Worm (Caenorhabditis elegans): Measurements from ENCODE around the gene lgg-1.

Gene lgg-1

DNA sequence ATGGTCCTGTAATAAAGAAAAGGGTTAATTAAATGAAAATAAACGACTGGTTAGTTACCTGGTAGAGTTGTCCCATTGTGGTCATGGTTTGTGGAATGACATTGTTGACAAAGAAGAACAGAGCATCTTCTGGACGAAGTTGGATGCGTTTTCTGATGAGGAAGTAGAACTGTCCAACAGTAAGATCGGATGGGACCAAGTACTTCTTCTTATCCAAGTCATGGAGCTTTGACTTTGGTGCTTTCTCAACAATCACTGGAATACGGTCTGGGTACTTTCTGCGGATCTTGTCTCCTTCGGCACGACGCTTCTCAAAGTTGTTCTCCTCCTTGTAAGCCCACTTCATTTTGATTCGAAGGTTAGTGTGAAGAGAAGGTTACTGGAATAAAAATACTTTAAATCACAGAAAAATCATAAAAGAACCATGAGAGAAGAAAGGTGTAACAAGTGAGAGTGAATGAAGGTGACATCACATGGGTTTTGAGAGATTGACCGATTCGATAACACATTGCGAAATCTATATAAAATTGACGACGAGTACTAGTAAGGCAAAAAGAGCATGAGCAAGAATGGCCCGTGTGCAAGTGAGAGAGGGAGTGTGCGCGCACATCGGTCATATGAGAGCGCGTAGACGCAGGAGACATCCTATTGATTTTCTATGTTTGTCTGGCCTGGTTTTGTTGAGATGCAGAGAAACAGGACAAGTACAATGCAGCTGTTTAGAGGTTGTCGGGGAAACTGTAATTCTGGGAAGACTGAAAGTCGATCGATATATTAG is at the start of gene lgg-1:
TSS of gene lgg-1 (minus strand) at position 379 of the 778 bp plus-strand sequence.
- TF ChIP-seq cog-1 (tag; optimal IDR thresholded peaks at IDR 0.05) (no peak), flt-1 (GFP tag; IDR thresholded peaks at IDR 0.05) (0 out of 2 replicates have a peak, but pooled peaks have one; percentile 11), ztf-23 (GFP tag; IDR thresholded peaks at IDR 0.05) (no peak; the same call in 1 of the 2 replicates), med-1 (GFP tag; optimal IDR thresholded peaks at IDR 0.05; ENCODE audit: insufficient read depth) (no peak), ref-1 (GFP tag; conservative IDR thresholded peaks at IDR 0.05) (no peak), tab-1 (GFP tag; IDR thresholded peaks at IDR 0.05) (0 out of 2 replicates have a peak, but pooled peaks have one; percentile 13), klf-2 (GFP tag; conservative IDR thresholded peaks at IDR 0.05) (no peak), ztf-29 (GFP tag; IDR thresholded peaks at IDR 0.05) (no peak), T22C8.4 (GFP tag; IDR thresholded peaks at IDR 0.05) (peak; percentile 84)

DNA sequence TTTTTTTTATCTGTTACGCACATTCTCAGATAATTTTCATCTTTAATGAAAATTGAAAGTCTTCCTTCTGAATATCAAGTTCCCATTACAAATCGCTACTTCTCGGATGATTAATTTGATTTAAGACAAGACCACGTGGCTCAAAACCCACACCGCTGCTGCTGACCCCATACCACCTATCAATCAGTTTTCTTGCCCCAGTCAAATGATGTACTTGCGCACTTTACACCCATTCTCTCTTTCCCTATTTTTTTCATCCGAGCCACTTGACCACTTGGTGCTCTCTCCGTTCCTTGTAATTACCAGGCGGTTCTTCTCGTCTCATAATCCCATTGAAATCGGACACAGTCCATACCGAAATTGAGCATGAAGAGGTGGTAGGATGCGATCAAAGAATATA is 46.5 kb upstream of the lgg-1 start:
- TF ChIP-seq klf-2 (GFP tag; conservative IDR thresholded peaks at IDR 0.05): no peak
- TF ChIP-seq flt-1 (GFP tag; IDR thresholded peaks at IDR 0.05): no peak
- TF ChIP-seq ztf-23 (GFP tag; IDR thresholded peaks at IDR 0.05): no peak
- no peak for TF ChIP-seq ztf-29 (GFP tag; IDR thresholded peaks at IDR 0.05)
- TF ChIP-seq T22C8.4 (GFP tag; IDR thresholded peaks at IDR 0.05): no peak
- no peak for TF ChIP-seq tab-1 (GFP tag; IDR thresholded peaks at IDR 0.05)
- TF ChIP-seq ref-1 (GFP tag; conservative IDR thresholded peaks at IDR 0.05): no peak
- no peak for TF ChIP-seq cog-1 (tag; optimal IDR thresholded peaks at IDR 0.05)
- no peak for TF ChIP-seq med-1 (GFP tag; optimal IDR thresholded peaks at IDR 0.05; ENCODE audit: insufficient read depth)

DNA sequence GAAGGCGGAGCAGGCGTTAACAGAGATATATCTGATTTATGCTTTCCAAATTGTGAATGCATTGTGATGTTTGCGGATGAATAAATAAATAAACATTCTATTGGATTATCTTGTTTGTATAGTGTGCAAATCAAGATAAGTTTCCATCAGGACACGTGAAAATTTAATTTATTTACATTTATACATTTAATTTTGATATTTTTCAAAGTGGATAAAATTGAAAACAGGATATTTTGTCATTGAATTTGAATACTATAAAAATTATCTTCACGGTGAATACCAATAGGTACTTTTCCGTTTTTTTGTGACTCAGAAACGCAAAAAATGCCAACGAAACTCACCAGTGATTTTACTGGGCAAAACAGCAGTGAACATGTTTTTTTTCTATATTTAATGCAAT is 43.7 kb upstream of the lgg-1 start, which contains the start of gene F58F12.3:
TSS of gene F58F12.3 (minus strand) at position 101 of the 400 bp plus-strand sequence.
- TF ChIP-seq T22C8.4 (GFP tag; IDR thresholded peaks at IDR 0.05) (no peak), klf-2 (GFP tag; conservative IDR thresholded peaks at IDR 0.05) (no peak), flt-1 (GFP tag; IDR thresholded peaks at IDR 0.05) (no peak), cog-1 (tag; optimal IDR thresholded peaks at IDR 0.05) (no peak), ref-1 (GFP tag; conservative IDR thresholded peaks at IDR 0.05) (no peak), med-1 (GFP tag; optimal IDR thresholded peaks at IDR 0.05; ENCODE audit: insufficient read depth) (no peak), tab-1 (GFP tag; IDR thresholded peaks at IDR 0.05) (no peak), ztf-29 (GFP tag; IDR thresholded peaks at IDR 0.05) (no peak), ztf-23 (GFP tag; IDR thresholded peaks at IDR 0.05) (no peak)

DNA sequence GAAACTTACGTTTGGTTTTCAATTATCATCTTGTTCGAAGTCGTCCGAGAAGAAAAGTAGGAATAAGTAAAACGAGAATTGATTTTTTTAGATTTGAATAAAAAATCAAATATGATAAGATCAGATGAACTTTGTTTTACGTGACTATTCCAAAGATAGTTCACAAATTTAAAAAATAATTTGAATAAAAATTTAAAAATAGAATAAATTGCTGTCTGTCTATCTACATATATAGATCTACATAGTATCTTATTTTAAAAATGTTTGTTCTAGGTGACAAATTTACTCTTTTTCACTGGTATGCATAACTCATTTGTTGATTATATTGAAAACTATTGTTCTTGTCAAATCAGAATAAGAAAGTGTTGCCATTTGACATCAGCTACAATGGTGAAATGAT is 40.4 kb upstream of the lgg-1 start, which contains the start of gene F58F12.2:
TSS of gene F58F12.2 (minus strand) at position 101 of the 400 bp plus-strand sequence.
- no peak for TF ChIP-seq ztf-29 (GFP tag; IDR thresholded peaks at IDR 0.05)
- TF ChIP-seq med-1 (GFP tag; optimal IDR thresholded peaks at IDR 0.05; ENCODE audit: insufficient read depth): no peak
- TF ChIP-seq cog-1 (tag; optimal IDR thresholded peaks at IDR 0.05): no peak
- TF ChIP-seq flt-1 (GFP tag; IDR thresholded peaks at IDR 0.05): no peak
- TF ChIP-seq ztf-23 (GFP tag; IDR thresholded peaks at IDR 0.05): no peak
- TF ChIP-seq klf-2 (GFP tag; conservative IDR thresholded peaks at IDR 0.05): no peak

DNA sequence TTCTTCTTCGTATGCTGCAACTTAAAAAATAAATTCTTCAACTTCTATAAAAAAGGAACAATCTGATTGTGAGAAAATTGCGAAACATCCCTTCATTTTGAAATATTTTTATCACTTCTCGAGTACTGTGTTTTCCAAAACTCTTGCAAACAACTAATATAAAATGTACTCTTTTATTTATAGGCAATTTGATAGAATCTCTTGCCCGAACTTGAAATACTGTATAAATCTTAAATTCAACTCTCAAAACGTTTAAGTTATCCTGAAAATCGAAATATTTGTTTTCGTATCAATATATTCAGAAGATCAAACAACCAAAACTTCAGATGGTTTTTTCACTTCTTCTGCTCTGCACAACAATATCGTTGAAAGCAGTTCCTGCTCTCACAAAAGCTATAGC is 38.9 kb upstream of the lgg-1 start, which contains the start of gene F58F12.4:
TSS of gene F58F12.4 (plus strand) at position 301 of the 400 bp plus-strand sequence.
- TF ChIP-seq tab-1 (GFP tag; IDR thresholded peaks at IDR 0.05) (no peak), ref-1 (GFP tag; conservative IDR thresholded peaks at IDR 0.05) (no peak), cog-1 (tag; optimal IDR thresholded peaks at IDR 0.05) (no peak)

DNA sequence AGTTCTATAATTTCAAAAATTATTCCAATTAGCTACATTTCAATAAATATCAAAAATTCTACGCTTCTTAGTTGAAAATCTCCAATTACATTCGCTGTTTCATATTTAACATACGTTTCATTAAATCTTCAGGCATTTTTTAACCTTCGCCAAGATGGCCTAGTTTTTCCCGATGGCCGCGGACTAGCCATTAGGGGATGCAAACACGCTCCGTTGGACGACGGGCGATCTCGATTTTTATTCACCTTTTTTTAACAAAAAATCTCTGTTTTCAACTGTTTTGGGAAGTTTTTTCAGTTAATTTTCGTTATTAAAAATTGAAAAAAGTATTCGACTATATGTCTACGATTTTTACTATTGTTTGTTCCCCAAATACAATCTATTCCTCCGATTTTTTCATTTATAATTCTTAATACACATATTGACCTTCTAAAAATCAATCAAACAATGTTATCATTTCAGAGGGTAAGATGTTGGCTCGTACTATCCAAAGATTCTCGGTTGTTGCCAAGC is 35.7 kb upstream of the lgg-1 start, which contains the start of gene F58F12.1:
TSS of gene F58F12.1 (plus strand) at position 463 of the 513 bp plus-strand sequence.
- TF ChIP-seq flt-1 (GFP tag; IDR thresholded peaks at IDR 0.05) (peak; percentile 47; the same call in 1 of the 2 replicates), ref-1 (GFP tag; conservative IDR thresholded peaks at IDR 0.05) (no peak)

DNA sequence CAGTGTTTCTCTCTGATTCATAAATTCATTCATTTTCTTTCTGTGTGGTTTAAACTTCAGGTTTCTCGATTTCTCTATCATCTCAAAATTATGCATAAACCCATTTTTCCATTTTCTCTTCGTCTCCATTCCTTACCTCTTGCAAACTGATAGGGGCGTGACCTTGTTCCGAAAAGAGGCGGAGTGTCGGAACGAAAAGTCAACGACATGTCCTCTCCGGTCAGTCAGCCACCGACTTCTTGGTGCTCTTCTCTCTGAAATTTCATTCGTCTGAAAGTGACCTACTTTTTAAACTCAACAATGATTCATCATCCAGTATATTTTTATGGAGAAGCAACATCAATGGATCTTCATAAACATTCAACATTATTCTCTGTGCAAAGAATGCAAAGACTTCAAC is 33.3 kb upstream of the lgg-1 start, which contains the start of gene F58F12.12:
TSS of gene F58F12.12 (plus strand) at position 301 of the 400 bp plus-strand sequence.
- no peak for TF ChIP-seq ztf-29 (GFP tag; IDR thresholded peaks at IDR 0.05)
- TF ChIP-seq T22C8.4 (GFP tag; IDR thresholded peaks at IDR 0.05): no peak
- no peak for TF ChIP-seq flt-1 (GFP tag; IDR thresholded peaks at IDR 0.05)
- TF ChIP-seq cog-1 (tag; optimal IDR thresholded peaks at IDR 0.05): no peak
- TF ChIP-seq ref-1 (GFP tag; conservative IDR thresholded peaks at IDR 0.05): no peak
- TF ChIP-seq ztf-23 (GFP tag; IDR thresholded peaks at IDR 0.05): no peak
- no peak for TF ChIP-seq tab-1 (GFP tag; IDR thresholded peaks at IDR 0.05)
- no peak for TF ChIP-seq med-1 (GFP tag; optimal IDR thresholded peaks at IDR 0.05; ENCODE audit: insufficient read depth)
- no peak for TF ChIP-seq klf-2 (GFP tag; conservative IDR thresholded peaks at IDR 0.05)

DNA sequence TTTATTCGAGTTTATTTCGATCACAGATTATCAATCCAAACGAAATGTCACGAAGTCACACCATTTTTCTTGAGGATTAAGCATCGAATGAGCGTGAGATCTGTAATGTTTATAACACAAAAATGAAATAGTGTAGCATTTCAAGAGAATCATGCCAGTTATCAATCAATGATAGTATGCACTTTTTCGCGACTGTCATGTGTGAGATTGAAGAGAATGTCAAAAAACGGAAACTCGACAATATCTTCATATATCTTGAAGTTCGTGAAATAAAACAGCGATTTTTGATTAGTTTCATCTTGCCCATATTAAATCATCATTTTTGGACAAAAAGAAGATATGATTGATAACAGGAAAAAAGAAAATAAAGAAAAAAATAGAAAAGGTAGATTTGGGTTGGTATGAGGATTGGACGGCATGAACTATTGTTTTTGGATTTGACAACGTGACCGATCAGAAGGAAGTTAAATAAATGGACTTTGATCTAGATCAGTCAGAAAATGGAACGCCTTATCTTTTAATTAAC is 31.6 kb upstream of the lgg-1 start:
- TF ChIP-seq cog-1 (tag; optimal IDR thresholded peaks at IDR 0.05): no peak
- no peak for TF ChIP-seq med-1 (GFP tag; optimal IDR thresholded peaks at IDR 0.05; ENCODE audit: insufficient read depth)
- TF ChIP-seq ztf-23 (GFP tag; IDR thresholded peaks at IDR 0.05): no peak
- TF ChIP-seq ref-1 (GFP tag; conservative IDR thresholded peaks at IDR 0.05): no peak
- no peak for TF ChIP-seq klf-2 (GFP tag; conservative IDR thresholded peaks at IDR 0.05)
- no peak for TF ChIP-seq tab-1 (GFP tag; IDR thresholded peaks at IDR 0.05)
- no peak for TF ChIP-seq flt-1 (GFP tag; IDR thresholded peaks at IDR 0.05)
- TF ChIP-seq T22C8.4 (GFP tag; IDR thresholded peaks at IDR 0.05): no peak
- no peak for TF ChIP-seq ztf-29 (GFP tag; IDR thresholded peaks at IDR 0.05)

DNA sequence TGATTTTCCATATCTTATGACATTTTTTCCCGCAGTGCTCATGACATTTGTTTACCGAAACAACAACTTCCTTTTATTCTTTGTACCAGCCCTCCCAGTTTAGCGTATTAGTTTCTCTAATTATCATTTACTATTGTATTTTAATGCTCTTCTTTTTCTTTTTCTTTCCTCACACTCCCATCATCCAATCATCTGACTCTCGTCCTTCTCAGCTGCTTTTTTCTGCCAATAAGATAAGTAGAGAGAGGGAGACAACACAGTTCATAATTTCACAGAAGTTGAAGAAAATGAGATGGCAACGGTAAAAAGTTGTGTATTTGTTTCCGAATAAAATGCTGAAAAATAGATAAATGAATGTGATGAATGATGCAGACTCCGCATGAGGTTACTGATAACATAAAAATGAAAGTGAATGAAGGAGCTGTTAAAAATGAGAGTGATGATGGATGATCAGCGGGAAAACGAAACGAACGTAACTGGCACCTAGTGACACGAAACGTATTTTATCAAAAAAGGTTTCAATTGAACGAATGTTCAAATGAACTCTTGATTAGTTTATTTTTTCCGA is 29.9 kb upstream of the lgg-1 start:
- TF ChIP-seq ztf-23 (GFP tag; IDR thresholded peaks at IDR 0.05) (no peak), ztf-29 (GFP tag; IDR thresholded peaks at IDR 0.05) (no peak), cog-1 (tag; optimal IDR thresholded peaks at IDR 0.05) (no peak), ref-1 (GFP tag; conservative IDR thresholded peaks at IDR 0.05) (no peak), tab-1 (GFP tag; IDR thresholded peaks at IDR 0.05) (no peak), klf-2 (GFP tag; conservative IDR thresholded peaks at IDR 0.05) (no peak), med-1 (GFP tag; optimal IDR thresholded peaks at IDR 0.05; ENCODE audit: insufficient read depth) (no peak), T22C8.4 (GFP tag; IDR thresholded peaks at IDR 0.05) (no peak), flt-1 (GFP tag; IDR thresholded peaks at IDR 0.05) (no peak)

All from whole organism, midembryonic.